Worm (Caenorhabditis elegans): Measurements from ENCODE around the gene F14B8.4.

DNA sequence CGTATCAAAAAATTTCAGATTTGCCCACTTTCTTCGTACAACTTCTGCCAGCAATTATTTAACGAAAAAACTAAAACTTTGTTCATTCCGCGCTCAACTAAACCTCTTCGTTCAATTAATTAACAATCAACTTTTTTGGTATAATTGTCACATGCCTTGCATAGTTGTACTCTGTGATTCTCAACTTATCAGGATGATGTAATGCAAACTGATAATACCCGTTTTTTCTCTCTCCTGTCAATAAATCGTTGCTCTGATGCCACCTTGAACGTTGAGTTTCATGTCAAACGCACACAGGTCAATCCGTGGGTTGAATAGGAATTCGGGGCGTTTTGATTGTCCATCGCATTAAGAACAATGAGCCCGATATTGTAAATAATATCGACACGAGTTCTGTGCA lies 5.8 kb upstream of the F14B8.4 start:
- no peak for TF ChIP-seq tbx-2 (tag; optimal IDR thresholded peaks at IDR 0.05)
- TF ChIP-seq fkh-6 (tag; optimal IDR thresholded peaks at IDR 0.05) = no peak
- no peak for TF ChIP-seq hlh-13 (GFP tag; optimal IDR thresholded peaks at IDR 0.05)
